Worm (Caenorhabditis elegans) whole organism, L4/young adult: ENCODE results near the gene R74.8.

Experiments used
- W03F9.2 ChIP-seq: fragments of 150-350 bp; optimal IDR thresholded peaks from 2 replicates; lab custom pipeline; 2014; ENCODE audit warnings: missing biosample characterization, missing genetic modification characterization
- dao-5 ChIP-seq: sonication (generic microtip); optimal IDR thresholded peaks from 2 replicates; lab custom pipeline; 2016; ENCODE audit warnings: missing genotype, missing genetic modification characterization, moderate library complexity, missing compliant biosample characterization
- him-1 ChIP-seq: sonication (generic microtip); optimal IDR thresholded peaks from 2 replicates; lab custom pipeline; 2016; ENCODE audit warnings: missing genotype, missing genetic modification reagents, missing genetic modification characterization, missing compliant biosample characterization

Gene R74.8

ce11 chrIII:4187845-4188244 lies 18.2 kb upstream of the R74.8 start, which contains the start of gene R74.2:
TSS of gene R74.2 (plus strand) at chrIII:4188160.
- TF ChIP-seq him-1 (no peak), W03F9.2 (tag; lab: Kevin White, UChicago) (no peak), dao-5 (tag; lab: Kevin White, UChicago) (no peak)

ce11 chrIII:4189602-4190001 lies 16.5 kb upstream of the R74.8 start:
- no peak for TF ChIP-seq dao-5 (tag; lab: Kevin White, UChicago)
- no peak for TF ChIP-seq W03F9.2 (tag; lab: Kevin White, UChicago)
- TF ChIP-seq him-1, result no peak

ce11 chrIII:4190241-4190640 lies 15.8 kb upstream of the R74.8 start, which contains the start of gene spp-28:
TSS of gene spp-28 (minus strand) at chrIII:4190341.
- TF ChIP-seq dao-5 (tag; lab: Kevin White, UChicago), result no peak
- no peak for TF ChIP-seq him-1
- TF ChIP-seq W03F9.2 (tag; lab: Kevin White, UChicago), result no peak

- no peak for TF ChIP-seq him-1
- peak; percentile 30 for TF ChIP-seq W03F9.2 (tag; lab: Kevin White, UChicago)
Measured at ce11 chrIII:4191091-4191638, 14.9 kb upstream of the R74.8 start, which contains the start of gene dnj-16. TSS of gene dnj-16 (plus strand) at chrIII:4191141.

- TF ChIP-seq him-1 (peak; percentile 63), W03F9.2 (tag; lab: Kevin White, UChicago) (peak; percentile 84), dao-5 (tag; lab: Kevin White, UChicago) (no peak)
Measured at ce11 chrIII:4193659-4194103, 12.4 kb upstream of the R74.8 start, which contains the start of gene xbp-1. TSS of gene xbp-1 (plus strand) at chrIII:4193809.

ce11 chrIII:4194349-4195110 lies 11.5 kb upstream of the R74.8 start:
- TF ChIP-seq dao-5 (tag; lab: Kevin White, UChicago) (no peak), W03F9.2 (tag; lab: Kevin White, UChicago) (no peak)

ce11 chrIII:4195306-4196008 lies 10.6 kb upstream of the R74.8 start:
- peak; percentile 2 for TF ChIP-seq W03F9.2 (tag; lab: Kevin White, UChicago)
- peak; percentile 58 for TF ChIP-seq dao-5 (tag; lab: Kevin White, UChicago)
- peak; percentile 51 for TF ChIP-seq him-1

ce11 chrIII:4196301-4196987 lies 9.6 kb upstream of the R74.8 start:
- no peak for TF ChIP-seq dao-5 (tag; lab: Kevin White, UChicago)
- TF ChIP-seq him-1, result no peak
- TF ChIP-seq W03F9.2 (tag; lab: Kevin White, UChicago), result peak; percentile 7

ce11 chrIII:4196988-4197384 lies 9.1 kb upstream of the R74.8 start, which contains the start of gene asd-1:
TSS of gene asd-1 (plus strand) at chrIII:4197285.
- TF ChIP-seq dao-5 (tag; lab: Kevin White, UChicago) (no peak), him-1 (no peak), W03F9.2 (tag; lab: Kevin White, UChicago) (no peak)

ce11 chrIII:4204072-4204471 lies 2.0 kb upstream of the R74.8 start, which contains the start of the genes pelo-1 and R74.7:
TSS of gene pelo-1 (minus strand) at chrIII:4204222.
TSS of gene R74.7 (plus strand) at chrIII:4204429.
- no peak for TF ChIP-seq him-1
- no peak for TF ChIP-seq W03F9.2 (tag; lab: Kevin White, UChicago)
- TF ChIP-seq dao-5 (tag; lab: Kevin White, UChicago), result no peak

ce11 chrIII:4204964-4205363 lies 1.1 kb upstream of the R74.8 start:
- TF ChIP-seq him-1, result no peak
- no peak for TF ChIP-seq dao-5 (tag; lab: Kevin White, UChicago)
- TF ChIP-seq W03F9.2 (tag; lab: Kevin White, UChicago), result no peak

ce11 chrIII:4208210-4208609 lies 2.1 kb downstream of the R74.8 start:
- TF ChIP-seq dao-5 (tag; lab: Kevin White, UChicago), result no peak
- TF ChIP-seq him-1, result no peak
- no peak for TF ChIP-seq W03F9.2 (tag; lab: Kevin White, UChicago)

- TF ChIP-seq W03F9.2 (tag; lab: Kevin White, UChicago) (no peak), him-1 (no peak), dao-5 (tag; lab: Kevin White, UChicago) (no peak)
Measured at ce11 chrIII:4209188-4209587, 3.1 kb downstream of the R74.8 start, which contains the start of gene phlp-2. TSS of gene phlp-2 (plus strand) at chrIII:4209488.
